Worm (Caenorhabditis elegans) whole organism, L2 larva: ENCODE data around the gene ced-9.

ENCODE experiments used
- R02D3.7 ChIP-seq: fragments of 150-350 bp; optimal IDR thresholded peaks from 2 replicates; lab custom pipeline; 2014; ENCODE audit warnings: missing biosample characterization, missing genetic modification characterization
- ama-1 ChIP-seq: fragments of 150-350 bp; optimal IDR thresholded peaks from 2 replicates; lab custom pipeline; 2018; ENCODE audit warnings: inconsistent platforms
- ceh-82 ChIP-seq: fragments of 150-350 bp; optimal IDR thresholded peaks from 2 replicates; lab custom pipeline; 2014; ENCODE audit warnings: missing biosample characterization, missing genetic modification characterization
- egl-27 ChIP-seq: sonication (generic microtip); optimal IDR thresholded peaks from 3 replicates; lab custom pipeline; 2017; ENCODE audit warnings: missing biosample characterization, missing genetic modification reagents, missing genetic modification characterization
- lin-13 ChIP-seq: fragments of 150-350 bp; optimal IDR thresholded peaks from 2 replicates; lab custom pipeline; 2014; ENCODE audit warnings: missing biosample characterization, missing genetic modification reagents, missing genetic modification characterization
- nhr-11 ChIP-seq: fragments of 150-350 bp; optimal IDR thresholded peaks from 2 replicates; lab custom pipeline; 2014; ENCODE audit warnings: missing biosample characterization, missing genetic modification characterization
- nhr-23 ChIP-seq: fragments of 150-350 bp; optimal IDR thresholded peaks from 2 replicates; lab custom pipeline; 2014; ENCODE audit warnings: missing biosample characterization, missing genetic modification reagents, missing genetic modification characterization
- nhr-237 ChIP-seq: fragments of 150-350 bp; optimal IDR thresholded peaks from 2 replicates; lab custom pipeline; 2014; ENCODE audit warnings: missing biosample characterization, missing genetic modification characterization
- skn-1 ChIP-seq: sonication (generic microtip); optimal IDR thresholded peaks from 2 replicates; lab custom pipeline; 2017; ENCODE audit warnings: missing biosample characterization, missing genetic modification characterization
- sma-3 ChIP-seq: sonication (generic microtip); optimal IDR thresholded peaks from 2 replicates; lab custom pipeline; 2016; ENCODE audit warnings: missing genetic modification reagents, missing genetic modification characterization, missing compliant biosample characterization
- unc-39 ChIP-seq: fragments of 150-350 bp; optimal IDR thresholded peaks from 2 replicates; lab custom pipeline; 2014; ENCODE audit warnings: missing biosample characterization, missing genetic modification characterization
- unc-62 ChIP-seq: fragments of 150-350 bp; optimal IDR thresholded peaks from 2 replicates; lab custom pipeline; 2014; ENCODE audit warnings: missing biosample characterization, missing genetic modification reagents, missing genetic modification characterization
- zag-1 ChIP-seq: fragments of 150-350 bp; optimal IDR thresholded peaks from 2 replicates; lab custom pipeline; 2014; ENCODE audit warnings: missing biosample characterization, missing genetic modification characterization

DNA sequence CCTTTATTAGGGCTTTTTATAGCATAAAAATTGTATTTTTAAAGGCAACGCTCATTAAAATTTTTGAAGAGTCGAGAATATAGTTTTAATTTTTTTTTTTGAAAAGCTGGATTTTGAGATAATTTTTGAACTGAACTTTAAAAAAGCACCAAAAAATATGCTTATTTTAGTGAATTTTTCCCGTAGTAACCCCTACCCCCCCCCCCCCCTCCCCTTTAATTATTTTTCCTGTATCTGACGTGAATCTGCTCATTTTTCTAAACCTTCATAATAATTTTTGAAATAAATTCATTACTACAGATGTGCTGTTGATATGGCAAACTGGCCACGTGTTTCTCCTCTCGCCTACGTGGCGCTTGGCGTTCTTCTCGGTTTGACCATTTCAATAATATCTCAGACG, 46.5 kb downstream of the ced-9 start, which contains the start of gene C38H2.2:
- TF ChIP-seq nhr-237 (no peak), ama-1 (lab: Kevin White, UChicago) (no peak), nhr-23 (tag; lab: Kevin White, UChicago) (no peak), lin-13 (no peak), zag-1 (tag; lab: Kevin White, UChicago) (no peak), sma-3 (no peak), ceh-82 (tag; lab: Kevin White, UChicago) (no peak), skn-1 (tag; lab: Kevin White, UChicago) (no peak), R02D3.7 (tag; lab: Kevin White, UChicago) (no peak), egl-27 (tag; lab: Kevin White, UChicago) (no peak), nhr-11 (tag; lab: Kevin White, UChicago) (no peak), unc-39 (tag; lab: Kevin White, UChicago) (no peak), unc-62 (no peak)
